Fruit fly (Drosophila melanogaster): ENCODE data around the gene zfh2.

- no peak for TF ChIP-seq Myc (optimal IDR thresholded peaks at IDR 0.05)
- TF ChIP-seq insv (optimal IDR thresholded peaks at IDR 0.05) = no peak
- no peak for TF ChIP-seq h (optimal IDR thresholded peaks at IDR 0.05)
- no peak for TF ChIP-seq psq (optimal IDR thresholded peaks at IDR 0.05)
- TF ChIP-seq ttk (optimal IDR thresholded peaks at IDR 0.05) = no peak
- no peak for TF ChIP-seq Sin3A (optimal IDR thresholded peaks at IDR 0.05)
Measured at dm6 chr4:483646-484045, 18.0 kb upstream of the zfh2 start.
